Worm (Caenorhabditis elegans): ENCODE results near the gene nhr-43.

nhr-43 gene

DNA sequence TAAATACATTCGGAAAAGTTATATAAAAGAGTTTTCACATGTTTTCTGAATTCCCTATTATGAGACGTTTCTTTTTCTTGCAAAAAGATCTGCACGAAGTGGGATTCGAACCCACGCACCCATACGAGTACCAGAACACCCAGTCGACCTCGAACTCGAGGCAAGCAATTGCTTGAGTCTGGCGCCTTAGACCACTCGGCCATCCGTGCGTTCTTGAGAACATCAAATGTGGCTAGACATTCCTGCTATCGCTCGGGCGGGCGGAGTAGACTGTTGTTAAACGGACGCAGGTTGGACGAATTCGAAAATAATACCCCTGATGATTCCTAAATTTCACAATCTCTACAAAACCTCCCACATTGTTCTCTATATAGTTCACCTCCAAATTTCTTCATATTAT lies 29.0 kb downstream of the nhr-43 start:
- TF ChIP-seq ZK546.5 (tag; optimal IDR thresholded peaks at IDR 0.05), result no peak
- TF ChIP-seq mab-5 (tag; optimal IDR thresholded peaks at IDR 0.05), result no peak
- TF ChIP-seq alr-1 (tag; optimal IDR thresholded peaks at IDR 0.05), result no peak
- peak; percentile 56 for TF ChIP-seq sma-9 (GFP tag; optimal IDR thresholded peaks at IDR 0.05)
- TF ChIP-seq sma-9 (tag; optimal IDR thresholded peaks at IDR 0.05), result no peak
- TF ChIP-seq ztf-1 (GFP tag; conservative IDR thresholded peaks at IDR 0.05), result no peak
- TF ChIP-seq nhr-21 (tag; optimal IDR thresholded peaks at IDR 0.05), result peak; percentile 26
- TF ChIP-seq unc-39 (tag; optimal IDR thresholded peaks at IDR 0.05), result no peak
- TF ChIP-seq gmeb-1 (tag; optimal IDR thresholded peaks at IDR 0.05), result peak; percentile 42
- no peak for TF ChIP-seq nhr-77 (tag; optimal IDR thresholded peaks at IDR 0.05)
- TF ChIP-seq egl-27 (tag; optimal IDR thresholded peaks at IDR 0.05), result no peak
- no peak for TF ChIP-seq ztf-4 (tag; optimal IDR thresholded peaks at IDR 0.05)
- TF ChIP-seq lin-11 (tag; optimal IDR thresholded peaks at IDR 0.05), result peak; percentile 33
- peak; percentile 17 for TF ChIP-seq nhr-25 (tag; optimal IDR thresholded peaks at IDR 0.05)
- TF ChIP-seq mdl-1 (tag; optimal IDR thresholded peaks at IDR 0.05), result no peak
- TF ChIP-seq crh-2 (tag; optimal IDR thresholded peaks at IDR 0.05), result peak; percentile 9
- peak; percentile 77 for TF ChIP-seq sma-3 (GFP tag; optimal IDR thresholded peaks at IDR 0.05)
- TF ChIP-seq ama-1 (optimal IDR thresholded peaks at IDR 0.05), result no peak
- no peak for TF ChIP-seq nhr-23 (tag; optimal IDR thresholded peaks at IDR 0.05)
- no peak for TF ChIP-seq unc-55 (GFP tag; optimal IDR thresholded peaks at IDR 0.05)
- peak; percentile 14 for TF ChIP-seq F13H6.1 (tag; optimal IDR thresholded peaks at IDR 0.05)
- TF ChIP-seq nhr-129 (tag; optimal IDR thresholded peaks at IDR 0.05), result peak; percentile 49
- TF ChIP-seq C34F6.9 (tag; optimal IDR thresholded peaks at IDR 0.05), result peak; percentile 34
- no peak for TF ChIP-seq lsy-2 (tag; optimal IDR thresholded peaks at IDR 0.05)
- TF ChIP-seq snpc-4 (tag; optimal IDR thresholded peaks at IDR 0.05), result no peak
- TF ChIP-seq sem-4 (tag; optimal IDR thresholded peaks at IDR 0.05), result peak; percentile 29
- no peak for TF ChIP-seq ztf-11 (tag; optimal IDR thresholded peaks at IDR 0.05)
- TF ChIP-seq nhr-6 (tag; optimal IDR thresholded peaks at IDR 0.05), result no peak
- no peak for TF ChIP-seq nhr-12 (tag; optimal IDR thresholded peaks at IDR 0.05)
- peak; percentile 40 for TF ChIP-seq fos-1 (tag; optimal IDR thresholded peaks at IDR 0.05)
- no peak for TF ChIP-seq elt-1 (tag; optimal IDR thresholded peaks at IDR 0.05)
- TF ChIP-seq ceh-16 (tag; optimal IDR thresholded peaks at IDR 0.05), result peak; percentile 0
- no peak for TF ChIP-seq ceh-82 (tag; optimal IDR thresholded peaks at IDR 0.05)
- no peak for TF ChIP-seq dmd-4 (tag; optimal IDR thresholded peaks at IDR 0.05)
- no peak for TF ChIP-seq nhr-237 (tag; optimal IDR thresholded peaks at IDR 0.05)

- TF ChIP-seq nhr-25 (tag; optimal IDR thresholded peaks at IDR 0.05), result no peak
- TF ChIP-seq lin-11 (tag; optimal IDR thresholded peaks at IDR 0.05), result no peak
- no peak for TF ChIP-seq unc-39 (tag; optimal IDR thresholded peaks at IDR 0.05)
- TF ChIP-seq zag-1 (tag; optimal IDR thresholded peaks at IDR 0.05), result no peak
- TF ChIP-seq egl-27 (tag; optimal IDR thresholded peaks at IDR 0.05), result no peak
- TF ChIP-seq mab-5 (tag; optimal IDR thresholded peaks at IDR 0.05), result no peak
- no peak for TF ChIP-seq elt-3 (tag; optimal IDR thresholded peaks at IDR 0.05)
- no peak for TF ChIP-seq F13H6.1 (tag; optimal IDR thresholded peaks at IDR 0.05)
Observed at ce11 chrIV:11930572-11930971, 31.2 kb downstream of the nhr-43 start, which contains the start of gene nhx-9. Gene nhx-9, plus strand, starts transcription at chrIV:11930872.

DNA sequence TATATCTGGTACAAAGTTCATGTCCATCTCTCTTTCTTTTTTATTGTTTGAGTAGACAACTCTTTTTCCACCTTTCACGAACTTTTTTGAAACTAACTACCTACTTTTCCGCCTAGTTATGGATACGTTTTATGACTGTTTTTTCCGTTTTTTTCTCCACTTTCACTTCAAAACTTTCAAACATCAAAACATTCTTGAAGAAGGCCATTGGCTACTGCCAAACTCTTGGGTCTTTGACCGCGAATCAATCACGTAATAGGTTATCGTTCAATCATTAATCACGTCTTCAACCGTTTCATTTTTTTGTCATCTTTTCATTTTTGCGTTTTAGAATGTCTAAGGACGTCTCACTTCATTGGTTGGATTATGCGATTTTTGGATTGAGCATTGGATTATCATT lies 37.7 kb downstream of the nhr-43 start, which contains the start of gene slc-5A12:
Gene slc-5A12, plus strand, starts transcription at position 333 of the 400 bp plus-strand sequence.
- TF ChIP-seq blmp-1 (tag; optimal IDR thresholded peaks at IDR 0.05; ENCODE audit: insufficient read depth), result peak; percentile 59
- TF ChIP-seq mab-5 (tag; optimal IDR thresholded peaks at IDR 0.05), result no peak

DNA sequence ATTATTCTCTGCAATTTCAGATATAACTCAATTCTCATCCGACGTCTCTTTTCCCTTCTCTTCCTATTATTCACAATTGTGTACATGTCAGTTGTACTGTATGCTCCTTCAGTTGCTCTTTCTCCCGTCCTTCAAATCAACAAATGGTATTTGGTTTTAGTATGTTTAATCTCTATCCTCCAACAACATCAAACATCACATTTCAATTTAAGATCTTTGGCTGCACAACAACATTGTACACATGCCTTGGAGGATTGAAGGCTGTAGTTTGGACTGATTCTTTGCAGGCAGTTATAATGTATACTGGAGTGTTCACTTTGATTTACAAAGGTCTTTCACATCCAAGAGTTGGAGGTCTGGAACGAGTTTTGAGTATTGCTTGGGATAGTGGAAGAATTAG lies 39.2 kb downstream of the nhr-43 start:
- TF ChIP-seq sma-9 (GFP tag; optimal IDR thresholded peaks at IDR 0.05), result peak; percentile 68
- TF ChIP-seq sma-9 (tag; optimal IDR thresholded peaks at IDR 0.05), result no peak
- TF ChIP-seq mbf-1 (tag; optimal IDR thresholded peaks at IDR 0.05), result no peak
